Fruit fly (Drosophila melanogaster): ENCODE results near the gene TMEM216.

DNA sequence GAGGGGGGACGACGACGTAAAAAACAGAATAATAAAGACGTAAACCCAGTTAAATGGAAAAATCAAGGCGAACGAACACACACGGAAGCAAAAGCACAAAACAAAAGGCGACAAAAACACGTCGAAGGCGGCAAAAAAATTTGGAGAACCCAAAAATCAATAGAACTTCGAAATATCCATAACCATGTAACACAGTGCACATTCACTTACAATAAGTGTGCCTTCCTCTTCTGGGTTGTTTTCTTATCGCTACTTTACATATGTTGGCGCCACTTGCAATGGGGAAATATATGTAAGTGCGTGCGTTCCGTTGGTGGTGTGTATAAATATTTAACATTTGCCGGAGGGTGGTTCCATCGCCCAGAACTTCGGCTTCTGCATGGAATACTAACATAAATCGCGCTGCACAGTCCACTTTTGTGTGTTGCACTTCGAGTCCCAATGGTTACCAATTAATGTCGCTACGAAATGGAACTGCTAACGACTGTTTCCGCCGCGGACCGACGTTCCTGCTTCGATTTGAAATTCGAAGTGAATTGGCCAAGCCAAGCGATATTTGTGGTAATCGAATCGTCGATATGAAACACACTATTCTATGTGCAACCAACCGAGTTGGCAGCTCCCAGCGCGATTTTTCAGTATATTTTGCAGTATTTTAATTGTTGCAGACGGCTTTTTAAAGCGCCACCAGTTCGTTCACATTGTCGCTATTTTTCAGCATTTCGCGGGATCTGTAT, 31.3 kb downstream of the TMEM216 start, which contains the start of the genes CG9801 and Nasp:
- no peak for TF ChIP-seq usp (GFP tag; optimal IDR thresholded peaks at IDR 0.05)
- TF ChIP-seq Dll (optimal IDR thresholded peaks at IDR 0.05), result no peak
